Fruit fly (Drosophila melanogaster) whole organism, prepupa: ENCODE data around the gene Shc.
A peak's percentile ranks its signal among the peaks of the same experiment; 100 is the strongest.

Experiments used
- Blimp-1 ChIP-seq: fragments of 200-800 bp; sonication (Bioruptor generic); optimal IDR thresholded peaks from 3 replicates; lab custom pipeline; 2017; ENCODE audit warnings: missing biosample characterization, missing genetic modification characterization, mild to moderate bottlenecking, moderate library complexity, missing genetic modification reagents
- CG10631 ChIP-seq: fragments of 200-800 bp; sonication (Bioruptor generic); optimal IDR thresholded peaks from 2 replicates; lab custom pipeline; 2016; ENCODE audit warnings: missing biosample characterization, missing genetic modification characterization
- CG10669 ChIP-seq: fragments of 200-800 bp; sonication (Bioruptor generic); optimal IDR thresholded peaks from 3 replicates; lab custom pipeline; 2018; ENCODE audit warnings: missing biosample characterization, mild to moderate bottlenecking, missing genetic modification characterization, moderate library complexity
- CG11294 ChIP-seq: fragments of 200-800 bp; sonication (Bioruptor generic); IDR thresholded peaks from 2 replicates; pipeline ENCODE4 v1.3.6; 2022; ENCODE audit warnings: missing biosample characterization, missing genetic modification characterization
- CG11762 ChIP-seq: fragments of 200-800 bp; sonication (Bioruptor generic); optimal IDR thresholded peaks from 3 replicates; lab custom pipeline; 2016; ENCODE audit warnings: missing biosample characterization, missing genetic modification characterization; ENCODE audit not compliant: insufficient read depth
- CG15336 ChIP-seq: fragments of 200-800 bp; sonication (Bioruptor generic); IDR thresholded peaks from 2 replicates; pipeline ENCODE4 v1.3.6; 2022; ENCODE audit warnings: missing biosample characterization, missing genetic modification characterization
- CG1621 ChIP-seq: fragments of 200-800 bp; sonication (Bioruptor generic); optimal IDR thresholded peaks from 3 replicates; lab custom pipeline; 2018; ENCODE audit warnings: missing biosample characterization, mild to moderate bottlenecking, missing genetic modification characterization
- CG16779 ChIP-seq: fragments of 200-800 bp; sonication (Bioruptor generic); optimal IDR thresholded peaks from 3 replicates; lab custom pipeline; 2017; ENCODE audit warnings: missing biosample characterization, mild to moderate bottlenecking, missing genetic modification characterization
- CG3032 ChIP-seq: fragments of 200-800 bp; optimal IDR thresholded peaks from 2 replicates; lab custom pipeline; 2019; ENCODE audit warnings: missing biosample characterization, mild to moderate bottlenecking, missing genetic modification characterization, moderate library complexity
- CG31627 ChIP-seq: fragments of 200-800 bp; sonication (Bioruptor generic); optimal IDR thresholded peaks from 3 replicates; lab custom pipeline; 2016; ENCODE audit warnings: missing biosample characterization, missing genetic modification characterization
- CG32006 ChIP-seq: fragments of 200-800 bp; sonication (Bioruptor generic); optimal IDR thresholded peaks from 3 replicates; lab custom pipeline; 2017; ENCODE audit warnings: missing biosample characterization, mild to moderate bottlenecking, missing genetic modification characterization
- CG34406 ChIP-seq: fragments of 200-800 bp; sonication (Bioruptor generic); optimal IDR thresholded peaks from 3 replicates; lab custom pipeline; 2016; ENCODE audit warnings: missing biosample characterization, missing genetic modification characterization
- CG3919 ChIP-seq: fragments of 200-800 bp; sonication (Bioruptor generic); optimal IDR thresholded peaks from 3 replicates; lab custom pipeline; 2016; ENCODE audit warnings: missing biosample characterization, missing genetic modification characterization
- CG4318 ChIP-seq: fragments of 200-800 bp; sonication (Bioruptor generic); optimal IDR thresholded peaks from 3 replicates; lab custom pipeline; 2017; ENCODE audit warnings: missing biosample characterization, mild to moderate bottlenecking, missing genetic modification characterization
- CG6163 ChIP-seq: fragments of 200-800 bp; sonication (Bioruptor generic); IDR thresholded peaks from 3 replicates; pipeline ENCODE4 v1.3.6; 2022; ENCODE audit warnings: missing biosample characterization, missing genetic modification characterization
- CG6276 ChIP-seq: fragments of 200-800 bp; sonication (Bioruptor generic); optimal IDR thresholded peaks from 2 replicates; lab custom pipeline; 2017; ENCODE audit warnings: missing biosample characterization, mild to moderate bottlenecking, missing genetic modification characterization
- CG6792 ChIP-seq: fragments of 200-800 bp; sonication (Bioruptor generic); optimal IDR thresholded peaks from 3 replicates; lab custom pipeline; 2016; ENCODE audit warnings: missing biosample characterization, missing genetic modification characterization
- CG6808 ChIP-seq: fragments of 200-800 bp; sonication (Bioruptor generic); optimal IDR thresholded peaks from 3 replicates; lab custom pipeline; 2017; ENCODE audit warnings: missing biosample characterization, missing genetic modification characterization, mild to moderate bottlenecking, moderate library complexity, missing genetic modification reagents
- CG8119 ChIP-seq: fragments of 200-800 bp; sonication (Bioruptor generic); IDR thresholded peaks from 3 replicates; pipeline ENCODE4 v1.3.6; 2022; ENCODE audit warnings: missing biosample characterization, missing genetic modification characterization
- CG9139 ChIP-seq: fragments of 200-800 bp; sonication (Bioruptor generic); optimal IDR thresholded peaks from 3 replicates; lab custom pipeline; 2017; ENCODE audit warnings: missing biosample characterization, mild to moderate bottlenecking, missing genetic modification characterization
- Eip75B ChIP-seq: fragments of 200-800 bp; sonication (Bioruptor generic); optimal IDR thresholded peaks from 3 replicates; lab custom pipeline; 2016; ENCODE audit warnings: missing biosample characterization, missing genetic modification characterization
- Eip93F ChIP-seq: fragments of 200-800 bp; sonication (Bioruptor generic); optimal IDR thresholded peaks from 2 replicates; lab custom pipeline; 2016; ENCODE audit warnings: missing biosample characterization, mild to moderate bottlenecking, missing genetic modification characterization
- Ets21C ChIP-seq: fragments of 200-800 bp; sonication (Bioruptor generic); optimal IDR thresholded peaks from 3 replicates; lab custom pipeline; 2016; ENCODE audit warnings: missing biosample characterization, missing genetic modification characterization
- Gug ChIP-seq: fragments of 200-800 bp; sonication (Bioruptor generic); IDR thresholded peaks from 2 replicates; pipeline ENCODE4 v1.3.6; 2022; ENCODE audit warnings: missing biosample characterization, missing genetic modification characterization
- Hr4 ChIP-seq: fragments of 200-800 bp; sonication (Bioruptor generic); optimal IDR thresholded peaks from 3 replicates; lab custom pipeline; 2016; ENCODE audit warnings: missing biosample characterization, missing genetic modification characterization
- Lpt ChIP-seq: fragments of 200-800 bp; sonication (Bioruptor generic); optimal IDR thresholded peaks from 3 replicates; lab custom pipeline; 2016; ENCODE audit warnings: missing biosample characterization, missing genetic modification characterization
- Met ChIP-seq: fragments of 200-800 bp; sonication (Bioruptor generic); optimal IDR thresholded peaks from 3 replicates; lab custom pipeline; 2016; ENCODE audit warnings: missing biosample characterization, missing genetic modification characterization
- OdsH ChIP-seq: fragments of 200-800 bp; sonication (Bioruptor generic); optimal IDR thresholded peaks from 3 replicates; lab custom pipeline; 2016; ENCODE audit warnings: missing biosample characterization, missing genetic modification characterization
- Smox ChIP-seq: fragments of 200-800 bp; sonication (Bioruptor generic); optimal IDR thresholded peaks from 3 replicates; lab custom pipeline; 2016; ENCODE audit warnings: missing biosample characterization, missing genetic modification characterization
- Sox102F ChIP-seq: fragments of 200-800 bp; sonication (Bioruptor generic); optimal IDR thresholded peaks from 2 replicates; lab custom pipeline; 2016; ENCODE audit warnings: missing biosample characterization, mild to moderate bottlenecking, missing genetic modification characterization
- Sox14 ChIP-seq: fragments of 200-800 bp; sonication (Bioruptor generic); optimal IDR thresholded peaks from 3 replicates; lab custom pipeline; 2016; ENCODE audit warnings: missing biosample characterization, missing genetic modification characterization
- achi ChIP-seq: fragments of 200-800 bp; sonication (Bioruptor generic); optimal IDR thresholded peaks from 3 replicates; lab custom pipeline; 2016; ENCODE audit warnings: missing biosample characterization, missing genetic modification characterization
- acj6 ChIP-seq: fragments of 200-800 bp; sonication (Bioruptor generic); optimal IDR thresholded peaks from 3 replicates; lab custom pipeline; 2016; ENCODE audit warnings: missing biosample characterization, missing genetic modification characterization
- cyc ChIP-seq: fragments of 200-800 bp; sonication (Bioruptor generic); optimal IDR thresholded peaks from 3 replicates; lab custom pipeline; 2016; ENCODE audit warnings: missing biosample characterization, missing genetic modification characterization
- dac ChIP-seq: fragments of 200-800 bp; sonication (Bioruptor generic); optimal IDR thresholded peaks from 2 replicates; lab custom pipeline; 2017; ENCODE audit warnings: missing biosample characterization, mild to moderate bottlenecking, missing genetic modification characterization
- dsx ChIP-seq: fragments of 200-800 bp; optimal IDR thresholded peaks from 3 replicates; lab custom pipeline; 2019; ENCODE audit warnings: missing biosample characterization, mild to moderate bottlenecking, missing genetic modification characterization, moderate library complexity; ENCODE audit not compliant: poor library complexity, severe bottlenecking
- esn ChIP-seq: fragments of 200-800 bp; sonication (Bioruptor generic); optimal IDR thresholded peaks from 2 replicates; lab custom pipeline; 2016; ENCODE audit warnings: missing biosample characterization, mild to moderate bottlenecking, missing genetic modification characterization, moderate library complexity
- fd59A ChIP-seq: fragments of 200-800 bp; sonication (Bioruptor generic); optimal IDR thresholded peaks from 2 replicates; lab custom pipeline; 2017; ENCODE audit warnings: missing biosample characterization, mild to moderate bottlenecking, missing genetic modification characterization, missing genetic modification reagents
- fd85E ChIP-seq: fragments of 200-800 bp; sonication (Bioruptor generic); optimal IDR thresholded peaks from 3 replicates; lab custom pipeline; 2016; ENCODE audit warnings: missing biosample characterization, missing genetic modification characterization
- fkh ChIP-seq: fragments of 200-800 bp; sonication (Bioruptor generic); optimal IDR thresholded peaks from 3 replicates; lab custom pipeline; 2017; ENCODE audit warnings: missing biosample characterization, mild to moderate bottlenecking, missing genetic modification characterization, moderate library complexity
- net ChIP-seq: fragments of 200-800 bp; sonication (Bioruptor generic); optimal IDR thresholded peaks from 3 replicates; lab custom pipeline; 2016; ENCODE audit warnings: missing biosample characterization, missing genetic modification characterization
- pdm3 ChIP-seq: fragments of 200-800 bp; sonication (Bioruptor generic); optimal IDR thresholded peaks from 3 replicates; lab custom pipeline; 2016; ENCODE audit warnings: missing biosample characterization, missing genetic modification characterization
- salr ChIP-seq, 2 experiments: fragments of 200-800 bp; sonication (Bioruptor generic); optimal IDR thresholded peaks; 3 replicates each; lab custom pipeline; 2016 to 2018; ENCODE audit warnings: missing biosample characterization in 2 of 2, missing genetic modification characterization in 2 of 2, mild to moderate bottlenecking in 1 of 2
- spab ChIP-seq: fragments of 200-800 bp; sonication (Bioruptor generic); optimal IDR thresholded peaks from 2 replicates; lab custom pipeline; 2017; ENCODE audit warnings: missing biosample characterization, mild to moderate bottlenecking, missing genetic modification characterization, missing genetic modification reagents
- ss ChIP-seq, 2 experiments: fragments of 200-800 bp; sonication (Bioruptor generic); optimal IDR thresholded peaks; 2 replicates in 1 of 2; 3 replicates in 1 of 2; lab custom pipeline; 2017 to 2018; ENCODE audit warnings: mild to moderate bottlenecking in 2 of 2, missing biosample characterization in 2 of 2, missing genetic modification characterization in 2 of 2, moderate library complexity in 1 of 2
- topi ChIP-seq: fragments of 200-800 bp; sonication (Bioruptor generic); optimal IDR thresholded peaks from 3 replicates; lab custom pipeline; 2016; ENCODE audit warnings: missing biosample characterization, missing genetic modification characterization
- vri ChIP-seq: fragments of 200-800 bp; sonication (Bioruptor generic); optimal IDR thresholded peaks from 3 replicates; lab custom pipeline; 2016; ENCODE audit warnings: missing biosample characterization, mild to moderate bottlenecking, missing genetic modification characterization

Gene Shc

DNA sequence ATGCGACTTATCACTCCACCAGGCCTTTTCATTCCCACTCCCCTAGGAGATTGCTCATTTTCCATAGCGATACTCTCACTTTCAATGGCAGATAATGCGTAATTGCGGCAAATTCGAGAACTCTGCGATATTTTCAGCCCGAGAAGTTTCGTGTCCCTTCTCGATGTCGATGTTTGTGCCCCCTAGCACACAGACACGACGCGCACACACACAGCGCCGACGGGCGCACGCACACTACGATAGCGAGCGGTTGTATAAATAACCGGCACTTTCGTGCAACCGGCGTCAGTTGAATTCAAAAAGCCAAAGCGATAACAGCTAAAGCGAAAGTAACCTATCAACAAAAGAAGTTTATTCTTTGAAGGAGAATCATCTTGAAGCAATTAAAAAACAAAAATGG lies 45.2 kb upstream of the Shc start, which contains the start of gene Hsp23 (continued):
- no peak for TF ChIP-seq spab
- no peak for TF ChIP-seq CG31627 (GFP tag; lab: Kevin White, UChicago)
- TF ChIP-seq Ets21C: no peak
- peak; percentile 65 for TF ChIP-seq Eip75B (GFP tag; lab: Kevin White, UChicago)
- peak; percentile 77 for TF ChIP-seq Eip93F
- TF ChIP-seq acj6 (GFP tag; lab: Kevin White, UChicago): no peak
- no peak for TF ChIP-seq fd59A
- TF ChIP-seq topi: peak; percentile 30
- peak; percentile 5 for TF ChIP-seq Met (GFP tag; lab: Kevin White, UChicago)
- TF ChIP-seq CG11294: no peak
- TF ChIP-seq ss (GFP tag; optimal IDR thresholded peaks at IDR 0.05; lab: Kevin White, UChicago): peak; percentile 64 to 71
- TF ChIP-seq CG6276 (GFP tag; lab: Kevin White, UChicago): peak; percentile 13
- TF ChIP-seq CG4318 (GFP tag; lab: Kevin White, UChicago): no peak
- TF ChIP-seq CG34406 (GFP tag; lab: Kevin White, UChicago): no peak
- TF ChIP-seq pdm3 (GFP tag; lab: Kevin White, UChicago): no peak
- no peak for TF ChIP-seq fd85E
- peak; percentile 57 for TF ChIP-seq vri
- TF ChIP-seq CG10631: no peak
- no peak for TF ChIP-seq CG16779 (tag; lab: Kevin White, UChicago)
- peak; percentile 66 for TF ChIP-seq CG9139 (GFP tag; lab: Kevin White, UChicago)
- TF ChIP-seq Sox102F (GFP tag; lab: Kevin White, UChicago): peak; percentile 43
- TF ChIP-seq CG6163 (GFP tag; lab: Robert Waterston, UW): peak; percentile 17; the same call in 2 of the 3 replicates
- TF ChIP-seq CG32006 (GFP tag; lab: Kevin White, UChicago): no peak
- peak; percentile 1 for TF ChIP-seq cyc (GFP tag; lab: Kevin White, UChicago)
- TF ChIP-seq Gug: no peak
- TF ChIP-seq CG8119 (GFP tag; lab: Robert Waterston, UW): peak; percentile 22; the same call in 1 of the 3 replicates
- TF ChIP-seq net (GFP tag; lab: Kevin White, UChicago): peak; percentile 35
- TF ChIP-seq esn (GFP tag; lab: Kevin White, UChicago): peak; percentile 48
- no peak for TF ChIP-seq CG11762 (GFP tag; lab: Kevin White, UChicago)
- TF ChIP-seq achi: no peak
- TF ChIP-seq CG6808: peak; percentile 61
- TF ChIP-seq dac: no peak
- TF ChIP-seq Smox: peak; percentile 8
- TF ChIP-seq fkh (GFP tag; lab: Kevin White, UChicago): no peak
- peak; percentile 41; the same call in 1 of the 2 replicates for TF ChIP-seq CG15336 (GFP tag; lab: Robert Waterston, UW)
- TF ChIP-seq dsx (GFP tag; lab: Kevin White, UChicago): peak; percentile 33
- peak; percentile 13 for TF ChIP-seq CG1621 (tag; lab: Kevin White, UChicago)

DNA sequence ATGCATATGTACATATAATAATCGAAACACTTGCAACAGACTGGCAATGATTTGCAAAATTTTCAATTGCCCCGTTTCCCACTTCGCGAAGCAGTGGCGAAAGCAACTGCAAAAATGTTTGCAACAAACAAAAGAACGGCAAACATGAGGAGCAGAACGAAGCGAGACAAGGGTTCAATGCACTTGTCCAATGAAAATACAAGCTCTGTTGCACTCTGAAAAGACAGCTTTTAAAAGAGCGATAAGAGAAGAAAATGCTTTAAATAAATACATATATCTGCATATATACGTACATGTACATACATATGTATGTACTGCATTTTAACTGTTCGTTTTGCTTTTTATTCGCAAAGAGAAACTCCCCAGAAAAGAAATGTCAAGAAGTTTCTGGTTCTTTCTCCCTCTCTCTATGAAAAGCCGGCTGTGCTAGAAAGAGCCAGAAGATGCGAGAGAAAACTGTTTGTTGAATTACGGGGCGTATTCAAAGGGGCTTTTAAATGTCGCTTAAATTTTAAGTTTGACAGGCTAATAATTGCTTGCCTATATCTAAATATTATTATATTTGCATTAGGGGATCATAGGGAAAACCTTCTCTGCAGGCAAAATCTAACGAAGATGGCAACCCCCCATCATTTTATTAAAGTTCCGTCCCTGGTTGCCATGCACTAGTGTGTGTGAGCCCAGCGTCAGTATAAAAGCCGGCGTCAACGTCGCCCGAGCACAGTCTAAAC lies 43.3 kb upstream of the Shc start, which contains the start of gene Hsp27:
TSS of gene Hsp27 (plus strand) at position 719 of the 731 bp plus-strand sequence.
- peak; percentile 100 for TF ChIP-seq Eip93F
- peak; percentile 100 for TF ChIP-seq CG6792 (GFP tag; lab: Kevin White, UChicago)
- TF ChIP-seq OdsH (GFP tag; lab: Kevin White, UChicago): peak; percentile 100
- TF ChIP-seq salr (GFP tag; optimal IDR thresholded peaks at IDR 0.05; lab: Kevin White, UChicago): peak; percentile 99 to 100
- TF ChIP-seq spab: peak; percentile 100
- peak; percentile 100 for TF ChIP-seq acj6 (GFP tag; lab: Kevin White, UChicago)
- peak; percentile 100 for TF ChIP-seq net (GFP tag; lab: Kevin White, UChicago)
- peak; percentile 100 for TF ChIP-seq Sox14 (GFP tag; lab: Kevin White, UChicago)
- TF ChIP-seq dac: peak; percentile 100
- peak; percentile 100 for TF ChIP-seq CG10631
- TF ChIP-seq CG9139 (GFP tag; lab: Kevin White, UChicago): peak; percentile 99
- peak; percentile 100 for TF ChIP-seq esn (GFP tag; lab: Kevin White, UChicago)
- TF ChIP-seq Blimp-1: peak; percentile 98
- TF ChIP-seq dsx (GFP tag; lab: Kevin White, UChicago): peak; percentile 99
- TF ChIP-seq CG11762 (GFP tag; lab: Kevin White, UChicago): peak; percentile 100
- TF ChIP-seq CG3919: peak; percentile 100
- peak; percentile 99 for TF ChIP-seq Smox
- TF ChIP-seq cyc (GFP tag; lab: Kevin White, UChicago): peak; percentile 100
- peak; percentile 100 for TF ChIP-seq Hr4 (GFP tag; lab: Kevin White, UChicago)
- peak; percentile 100 for TF ChIP-seq Lpt (GFP tag; lab: Kevin White, UChicago)
- TF ChIP-seq CG11294: peak; percentile 100
- TF ChIP-seq CG3032 (tag; lab: Kevin White, UChicago): peak; percentile 100
- peak; percentile 100 for TF ChIP-seq CG8119 (GFP tag; lab: Robert Waterston, UW)
- peak; percentile 100 for TF ChIP-seq CG32006 (GFP tag; lab: Kevin White, UChicago)
- peak; percentile 100 for TF ChIP-seq CG10669 (GFP tag; lab: Kevin White, UChicago)
